Fruit fly (Drosophila melanogaster) whole organism, larva: Measurements from ENCODE around the gene GlyRS.

Experiments used
- noc ChIP-seq: fragments of 200-800 bp; sonication (Bioruptor generic); optimal IDR thresholded peaks from 3 replicates; lab custom pipeline; 2019; ENCODE audit warnings: missing biosample characterization, mild to moderate bottlenecking, missing genetic modification characterization, moderate library complexity

GlyRS gene

dm6 chr3L:15104849-15105555 is 10.1 kb downstream of the GlyRS start:
- TF ChIP-seq noc (tag; lab: Kevin White, UChicago): peak; percentile 29

- TF ChIP-seq noc (tag; lab: Kevin White, UChicago): no peak
Observed at dm6 chr3L:15105566-15106207, 10.7 kb downstream of the GlyRS start, which contains the start of gene CG45071. TSS of gene CG45071 (plus strand) at chr3L:15105882.

- no peak for TF ChIP-seq noc (tag; lab: Kevin White, UChicago)
Observed at dm6 chr3L:15107158-15107775, 12.3 kb downstream of the GlyRS start.

dm6 chr3L:15107776-15108379 is 12.9 kb downstream of the GlyRS start:
- TF ChIP-seq noc (tag; lab: Kevin White, UChicago): peak; percentile 13

- no peak for TF ChIP-seq noc (tag; lab: Kevin White, UChicago)
Observed at dm6 chr3L:15108524-15108923, 13.6 kb downstream of the GlyRS start.

dm6 chr3L:15108948-15109347 is 14.0 kb downstream of the GlyRS start:
- no peak for TF ChIP-seq noc (tag; lab: Kevin White, UChicago)

dm6 chr3L:15113257-15113656 is 18.3 kb downstream of the GlyRS start, which contains the start of gene CG13458:
TSS of gene CG13458 (plus strand) at chr3L:15113557.
- TF ChIP-seq noc (tag; lab: Kevin White, UChicago): no peak

- no peak for TF ChIP-seq noc (tag; lab: Kevin White, UChicago)
Observed at dm6 chr3L:15116536-15116935, 21.6 kb downstream of the GlyRS start, which contains the start of gene Cep135. TSS of gene Cep135 (plus strand) at chr3L:15116737.

dm6 chr3L:15121272-15121671 is 26.3 kb downstream of the GlyRS start, which contains the start of gene CG32847:
TSS of gene CG32847 (plus strand) at chr3L:15121572.
- no peak for TF ChIP-seq noc (tag; lab: Kevin White, UChicago)

- TF ChIP-seq noc (tag; lab: Kevin White, UChicago): no peak
Observed at dm6 chr3L:15123736-15124135, 28.8 kb downstream of the GlyRS start.

dm6 chr3L:15125077-15125652 is 30.2 kb downstream of the GlyRS start, which contains the start of gene CG16959:
TSS of gene CG16959 (minus strand) at chr3L:15125321.
- TF ChIP-seq noc (tag; lab: Kevin White, UChicago): peak; percentile 9

- TF ChIP-seq noc (tag; lab: Kevin White, UChicago): no peak
Observed at dm6 chr3L:15125717-15126116, 30.8 kb downstream of the GlyRS start.

dm6 chr3L:15131278-15131677 is 36.3 kb downstream of the GlyRS start, which contains the start of gene CG13457:
TSS of gene CG13457 (minus strand) at chr3L:15131378.
- TF ChIP-seq noc (tag; lab: Kevin White, UChicago): no peak

dm6 chr3L:15136659-15137572 is 42.0 kb downstream of the GlyRS start, which contains the start of gene CG12316:
TSS of gene CG12316 (minus strand) at chr3L:15136934.
- peak; percentile 94 for TF ChIP-seq noc (tag; lab: Kevin White, UChicago)
